Worm (Caenorhabditis elegans) whole organism, L1 larva: ENCODE results near the gene C16A3.6.

Experiments used
- C16A3.4 ChIP-seq: fragments of 150-350 bp; optimal IDR thresholded peaks from 2 replicates; lab custom pipeline; 2014; ENCODE audit warnings: missing biosample characterization, missing genetic modification characterization
- F16B12.6 ChIP-seq: fragments of 150-350 bp; optimal IDR thresholded peaks from 2 replicates; lab custom pipeline; 2014; ENCODE audit warnings: missing biosample characterization, missing genetic modification characterization
- Y116A8C.19 ChIP-seq: sonication (generic microtip); optimal IDR thresholded peaks from 2 replicates; lab custom pipeline; 2016; ENCODE audit warnings: missing compliant biosample characterization, missing genetic modification characterization, borderline replicate concordance
- aha-1 ChIP-seq: fragments of 150-350 bp; optimal IDR thresholded peaks from 2 replicates; lab custom pipeline; 2014; ENCODE audit warnings: missing biosample characterization, missing genetic modification characterization
- ama-1 ChIP-seq: fragments of 150-350 bp; optimal IDR thresholded peaks from 2 replicates; lab custom pipeline; 2014
- blmp-1 ChIP-seq: fragments of 150-350 bp; optimal IDR thresholded peaks from 2 replicates; lab custom pipeline; 2014; ENCODE audit warnings: missing biosample characterization, missing genetic modification characterization
- ceh-63 ChIP-seq: fragments of 200-800 bp; sonication (Bioruptor generic); optimal IDR thresholded peaks from 2 replicates; lab custom pipeline; 2018; ENCODE audit warnings: mild to moderate bottlenecking, missing genetic modification characterization, missing compliant biosample characterization
- ceh-8 ChIP-seq: fragments of 200-800 bp; sonication (Bioruptor generic); optimal IDR thresholded peaks from 2 replicates; lab custom pipeline; 2018; ENCODE audit warnings: mild to moderate bottlenecking, missing genetic modification characterization, moderate library complexity, missing compliant biosample characterization
- ceh-82 ChIP-seq, 3 experiments: fragments of 150-350 bp in 1 of 3; sonication (generic microtip) in 2 of 3; optimal IDR thresholded peaks; 2 replicates each; lab custom pipeline; 2014 to 2017; ENCODE audit warnings: missing biosample characterization in 3 of 3, missing genetic modification characterization in 3 of 3
- dpl-1 ChIP-seq, 3 experiments: fragments of 150-350 bp in 2 of 3; sonication (generic microtip) in 1 of 3; optimal IDR thresholded peaks; 2 replicates each; lab custom pipeline; 2014 to 2017; ENCODE audit warnings: missing biosample characterization in 3 of 3, missing genetic modification characterization in 3 of 3, missing genetic modification reagents in 3 of 3
- dsc-1 ChIP-seq: sonication (generic microtip); optimal IDR thresholded peaks from 2 replicates; lab custom pipeline; 2016; ENCODE audit warnings: mild to moderate bottlenecking, missing genetic modification characterization, missing compliant biosample characterization
- efl-3 ChIP-seq: fragments of 200-800 bp; sonication (Bioruptor generic); optimal IDR thresholded peaks from 2 replicates; lab custom pipeline; 2018; ENCODE audit warnings: mild to moderate bottlenecking, missing genetic modification characterization, missing compliant biosample characterization
- egl-13 ChIP-seq: sonication (generic microtip); optimal IDR thresholded peaks from 2 replicates; lab custom pipeline; 2016; ENCODE audit warnings: missing genotype, missing genetic modification reagents, missing genetic modification characterization, missing compliant biosample characterization
- ets-5 ChIP-seq: fragments of 200-800 bp; sonication (Bioruptor generic); IDR thresholded peaks from 2 replicates; pipeline ENCODE4 v1.3.6; 2022; ENCODE audit warnings: missing genetic modification characterization, missing compliant biosample characterization
- fkh-10 ChIP-seq: sonication (generic microtip); optimal IDR thresholded peaks from 2 replicates; lab custom pipeline; 2017; ENCODE audit warnings: missing biosample characterization, missing genetic modification reagents, missing genetic modification characterization
- fkh-4 ChIP-seq: sonication (generic microtip); optimal IDR thresholded peaks from 2 replicates; lab custom pipeline; 2016; ENCODE audit warnings: missing compliant biosample characterization, missing genetic modification characterization, borderline replicate concordance
- fkh-8 ChIP-seq: sonication (generic microtip); optimal IDR thresholded peaks from 2 replicates; lab custom pipeline; 2016; ENCODE audit warnings: mild to moderate bottlenecking, missing genetic modification characterization, missing compliant biosample characterization
- hlh-4 ChIP-seq: sonication (generic microtip); optimal IDR thresholded peaks from 2 replicates; lab custom pipeline; 2016; ENCODE audit warnings: mild to moderate bottlenecking, missing genetic modification characterization, missing compliant biosample characterization
- irx-1 ChIP-seq: sonication (generic microtip); optimal IDR thresholded peaks from 2 replicates; lab custom pipeline; 2016; ENCODE audit warnings: missing genetic modification characterization, missing compliant biosample characterization
- isw-1 ChIP-seq: fragments of 200-800 bp; sonication (Bioruptor generic); IDR thresholded peaks from 2 replicates; pipeline ENCODE4 v1.3.6; 2022; ENCODE audit warnings: missing genetic modification characterization, missing compliant biosample characterization
- lin-13 ChIP-seq: fragments of 150-350 bp; optimal IDR thresholded peaks from 2 replicates; lab custom pipeline; 2014; ENCODE audit warnings: missing biosample characterization, missing genetic modification reagents, missing genetic modification characterization
- lin-14 ChIP-seq: fragments of 200-800 bp; sonication (Bioruptor generic); optimal IDR thresholded peaks from 2 replicates; lab custom pipeline; 2018; ENCODE audit warnings: mild to moderate bottlenecking, missing genetic modification characterization, moderate library complexity, missing compliant biosample characterization
- lin-15B ChIP-seq: fragments of 150-350 bp; sonication (generic microtip); optimal IDR thresholded peaks from 3 replicates; lab custom pipeline; 2014; ENCODE audit warnings: missing biosample characterization, missing genetic modification characterization
- lin-35 ChIP-seq, 2 experiments: fragments of 150-350 bp; optimal IDR thresholded peaks; 2 replicates each; lab custom pipeline; 2014; ENCODE audit warnings: missing biosample characterization in 2 of 2, missing genetic modification characterization in 2 of 2, missing genetic modification reagents in 2 of 2
- lsy-2 ChIP-seq, 2 experiments: fragments of 150-350 bp; optimal IDR thresholded peaks; 2 replicates each; lab custom pipeline; 2014; ENCODE audit warnings: missing biosample characterization in 2 of 2, missing genetic modification characterization in 2 of 2
- mab-9 ChIP-seq: fragments of 200-800 bp; sonication (Bioruptor generic); IDR thresholded peaks from 2 replicates; pipeline ENCODE4 v1.3.6; 2022; ENCODE audit warnings: missing genetic modification reagents, missing genetic modification characterization, missing compliant biosample characterization
- mdl-1 ChIP-seq, 2 experiments: fragments of 150-350 bp; optimal IDR thresholded peaks; 2 replicates each; lab custom pipeline; 2014 to 2017; ENCODE audit warnings: missing biosample characterization in 2 of 2, missing genetic modification characterization in 2 of 2, inconsistent platforms in 1 of 2
- nhr-20 ChIP-seq: sonication (generic microtip); optimal IDR thresholded peaks from 2 replicates; lab custom pipeline; 2016; ENCODE audit warnings: mild to moderate bottlenecking, missing genetic modification characterization, missing compliant biosample characterization
- nhr-237 ChIP-seq: fragments of 150-350 bp; optimal IDR thresholded peaks from 2 replicates; lab custom pipeline; 2014; ENCODE audit warnings: missing biosample characterization, missing genetic modification characterization
- nhr-28 ChIP-seq: fragments of 150-350 bp; optimal IDR thresholded peaks from 2 replicates; lab custom pipeline; 2014; ENCODE audit warnings: missing biosample characterization, missing genetic modification characterization
- nhr-47 ChIP-seq: sonication (generic microtip); optimal IDR thresholded peaks from 2 replicates; lab custom pipeline; 2016; ENCODE audit warnings: mild to moderate bottlenecking, missing genetic modification characterization, moderate library complexity, missing compliant biosample characterization
- nhr-71 ChIP-seq: sonication (generic microtip); optimal IDR thresholded peaks from 2 replicates; lab custom pipeline; 2016; ENCODE audit warnings: mild to moderate bottlenecking, missing genetic modification characterization, moderate library complexity, missing compliant biosample characterization
- nhr-76 ChIP-seq: sonication (generic microtip); optimal IDR thresholded peaks from 2 replicates; lab custom pipeline; 2017; ENCODE audit warnings: missing biosample characterization, missing genetic modification characterization
- nhr-77 ChIP-seq: fragments of 150-350 bp; optimal IDR thresholded peaks from 2 replicates; lab custom pipeline; 2014; ENCODE audit warnings: missing biosample characterization, missing genetic modification characterization
- skn-1 ChIP-seq: fragments of 150-350 bp; optimal IDR thresholded peaks from 2 replicates; lab custom pipeline; 2014; ENCODE audit warnings: missing biosample characterization, missing genetic modification characterization
- sox-4 ChIP-seq: sonication (generic microtip); optimal IDR thresholded peaks from 2 replicates; lab custom pipeline; 2016; ENCODE audit warnings: missing genetic modification characterization, missing compliant biosample characterization
- swsn-7 ChIP-seq: sonication (generic microtip); optimal IDR thresholded peaks from 2 replicates; lab custom pipeline; 2016; ENCODE audit warnings: missing genetic modification characterization, missing compliant biosample characterization
- tbx-2 ChIP-seq: sonication (generic microtip); optimal IDR thresholded peaks from 2 replicates; lab custom pipeline; 2016; ENCODE audit warnings: missing genetic modification characterization, missing compliant biosample characterization
- tlp-1 ChIP-seq: fragments of 150-350 bp; optimal IDR thresholded peaks from 2 replicates; lab custom pipeline; 2014; ENCODE audit warnings: missing biosample characterization, missing genetic modification characterization
- unc-130 ChIP-seq: fragments of 150-350 bp; optimal IDR thresholded peaks from 2 replicates; lab custom pipeline; 2017; ENCODE audit warnings: missing biosample characterization, missing genetic modification characterization, inconsistent platforms
- unc-30 ChIP-seq: sonication (generic microtip); optimal IDR thresholded peaks from 2 replicates; lab custom pipeline; 2017; ENCODE audit warnings: missing biosample characterization, missing genetic modification characterization
- unc-86 ChIP-seq: sonication (generic microtip); optimal IDR thresholded peaks from 2 replicates; lab custom pipeline; 2016; ENCODE audit warnings: missing genetic modification characterization, missing compliant biosample characterization
- unc-98 ChIP-seq: fragments of 200-800 bp; sonication (Bioruptor generic); IDR thresholded peaks from 2 replicates; pipeline ENCODE4 v1.3.6; 2022; ENCODE audit warnings: missing genetic modification characterization, missing compliant biosample characterization
- ztf-11 ChIP-seq, 2 experiments: sonication (generic microtip); optimal IDR thresholded peaks; 2 replicates each; lab custom pipeline; 2016 to 2017; ENCODE audit warnings: missing genetic modification characterization in 2 of 2, missing biosample characterization in 1 of 2, missing compliant biosample characterization in 1 of 2
- ztf-4 ChIP-seq: fragments of 150-350 bp; optimal IDR thresholded peaks from 2 replicates; lab custom pipeline; 2014; ENCODE audit warnings: missing biosample characterization, missing genetic modification characterization

The C16A3.6 gene

DNA sequence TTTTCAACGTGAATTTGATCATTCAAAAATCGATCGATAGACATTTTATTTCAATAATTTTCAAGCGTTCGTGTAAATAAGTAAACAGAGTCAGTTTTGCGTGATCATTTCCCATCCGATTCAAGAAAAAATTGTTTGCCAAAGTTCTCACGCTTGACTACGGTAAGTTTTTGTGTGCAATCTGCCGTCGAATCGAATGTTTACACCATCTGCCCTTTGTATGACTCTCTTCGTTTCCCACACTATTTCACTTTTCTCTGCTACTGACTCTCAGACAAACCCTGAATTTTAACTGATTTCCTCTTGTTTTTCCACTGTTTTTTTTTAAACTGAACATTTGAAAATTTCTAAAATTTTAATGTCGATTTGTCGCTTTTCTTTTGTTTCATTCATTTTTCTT, 34.3 kb upstream of the C16A3.6 start (continued):
- TF ChIP-seq fkh-4 (tag; lab: Kevin White, UChicago), result peak; percentile 44
- peak; percentile 90 for TF ChIP-seq nhr-47 (tag; lab: Kevin White, UChicago)
- peak; percentile 66 for TF ChIP-seq skn-1 (tag; lab: Kevin White, UChicago)
- peak; percentile 52 for TF ChIP-seq nhr-237
- no peak for TF ChIP-seq sox-4
- TF ChIP-seq nhr-76, result no peak
- TF ChIP-seq unc-30, result no peak
- TF ChIP-seq unc-98 (GFP tag; lab: Robert Waterston, UW), result 0 out of 2 replicates have a peak, but pooled peaks have one; percentile 26
- TF ChIP-seq tlp-1 (tag; lab: Kevin White, UChicago), result no peak
- peak; percentile 84 to 87 for TF ChIP-seq lin-35 (GFP tag; optimal IDR thresholded peaks at IDR 0.05; lab: Kevin White, UChicago)
- TF ChIP-seq tbx-2 (tag; lab: Kevin White, UChicago), result peak; percentile 81
- TF ChIP-seq unc-130 (tag; lab: Kevin White, UChicago), result peak; percentile 69
- TF ChIP-seq efl-3 (GFP tag; lab: Kevin White, UChicago), result no peak
- peak; percentile 84 for TF ChIP-seq dsc-1 (tag; lab: Kevin White, UChicago)
- peak; percentile 39 for TF ChIP-seq ceh-8 (GFP tag; lab: Kevin White, UChicago)
- no peak for TF ChIP-seq aha-1 (tag; lab: Kevin White, UChicago)
- peak; percentile 54 for TF ChIP-seq mab-9 (GFP tag; lab: Robert Waterston, UW)
- TF ChIP-seq lin-14 (GFP tag; lab: Kevin White, UChicago), result peak; percentile 91
- TF ChIP-seq lin-15B (tag; lab: Kevin White, UChicago), result peak; percentile 51
- no peak for TF ChIP-seq egl-13 (tag; lab: Kevin White, UChicago)
- TF ChIP-seq mdl-1 (tag; optimal IDR thresholded peaks at IDR 0.05; lab: Kevin White, UChicago), result peak in 1 of 2 experiments; percentile 79
- peak; percentile 83 for TF ChIP-seq nhr-77 (tag; lab: Kevin White, UChicago)
- TF ChIP-seq Y116A8C.19, result no peak
- peak; percentile 93 for TF ChIP-seq nhr-71
- no peak for TF ChIP-seq ceh-63 (GFP tag; lab: Kevin White, UChicago)
- peak; percentile 97 for TF ChIP-seq F16B12.6
- TF ChIP-seq nhr-20 (tag; lab: Kevin White, UChicago), result peak; percentile 94
- TF ChIP-seq blmp-1 (tag; lab: Kevin White, UChicago), result peak; percentile 28
- TF ChIP-seq irx-1 (tag; lab: Kevin White, UChicago), result peak; percentile 84
- TF ChIP-seq ztf-11 (tag; optimal IDR thresholded peaks at IDR 0.05; lab: Kevin White, UChicago), result peak in 1 of 2 experiments; percentile 40
- TF ChIP-seq fkh-10 (GFP tag; lab: Kevin White, UChicago), result peak; percentile 12
- no peak for TF ChIP-seq nhr-28 (tag; lab: Kevin White, UChicago)

DNA sequence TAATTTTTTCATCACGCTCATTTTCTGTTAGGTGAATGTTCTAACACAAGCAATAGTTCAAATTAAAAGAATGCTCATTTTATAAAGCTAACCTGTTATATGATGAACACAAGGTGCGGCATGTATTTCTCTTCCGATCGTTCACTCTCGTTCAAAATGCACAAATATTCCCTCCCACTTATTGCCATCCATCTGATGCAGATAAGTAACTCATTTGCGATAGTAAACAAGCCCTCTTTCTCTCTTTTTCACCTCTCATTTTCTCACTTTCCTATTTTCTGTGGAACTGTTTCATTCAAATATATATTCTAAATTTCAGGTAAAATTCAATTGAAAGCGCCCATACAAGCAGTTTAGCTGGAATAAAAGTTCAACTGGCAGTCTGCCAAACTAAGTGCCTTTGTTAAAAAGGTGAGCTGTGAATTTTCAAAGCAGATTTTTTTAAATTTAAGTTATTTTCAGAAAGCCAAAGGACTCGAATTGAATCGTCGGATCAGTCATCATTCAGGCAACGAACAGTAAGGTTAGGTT, 33.0 kb upstream of the C16A3.6 start, which contains the start of the genes trmt-10C.2 and C56G2.22:
TSS of gene trmt-10C.2 (plus strand) at position 314 of the 531 bp plus-strand sequence.
TSS of gene C56G2.22 (plus strand) at position 481 of the 531 bp plus-strand sequence.
- TF ChIP-seq dpl-1 (GFP tag; optimal IDR thresholded peaks at IDR 0.05; lab: Kevin White, UChicago), result no peak

DNA sequence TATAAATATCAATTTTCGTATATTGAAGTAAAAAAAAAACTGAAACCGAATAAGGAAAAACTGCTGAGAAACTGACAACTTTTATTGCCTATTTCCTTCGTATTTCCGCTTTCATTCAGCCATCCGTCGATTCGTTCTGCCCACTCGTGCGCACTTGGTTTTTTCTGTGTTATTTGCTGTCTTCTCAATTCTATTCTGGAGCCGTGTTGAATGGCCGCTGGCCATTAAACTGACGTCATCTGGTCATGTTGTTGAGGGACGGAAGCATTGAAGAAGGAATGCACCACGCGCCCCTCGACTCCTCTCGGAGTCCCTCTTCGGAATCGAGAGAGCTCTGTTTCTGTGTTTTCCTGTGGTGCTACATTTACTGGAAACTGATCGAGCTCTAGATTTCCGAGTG, 30.4 kb upstream of the C16A3.6 start:
- peak; percentile 44 for TF ChIP-seq egl-13 (tag; lab: Kevin White, UChicago)
- peak; percentile 46 for TF ChIP-seq irx-1 (tag; lab: Kevin White, UChicago)
- TF ChIP-seq C16A3.4 (tag; lab: Kevin White, UChicago), result no peak
- peak; percentile 12 for TF ChIP-seq fkh-10 (GFP tag; lab: Kevin White, UChicago)
- TF ChIP-seq swsn-7 (tag; lab: Kevin White, UChicago), result peak; percentile 21
- no peak for TF ChIP-seq efl-3 (GFP tag; lab: Kevin White, UChicago)
- TF ChIP-seq ama-1 (lab: Kevin White, UChicago), result no peak
- TF ChIP-seq lsy-2 (tag; optimal IDR thresholded peaks at IDR 0.05; lab: Kevin White, UChicago), result peak in 1 of 2 experiments; percentile 48
- TF ChIP-seq fkh-8, result peak; percentile 73
- peak; percentile 67 for TF ChIP-seq nhr-71
- TF ChIP-seq nhr-47 (tag; lab: Kevin White, UChicago), result peak; percentile 52
- TF ChIP-seq ets-5 (GFP tag; lab: Robert Waterston, UW), result no peak
- TF ChIP-seq ceh-8 (GFP tag; lab: Kevin White, UChicago), result no peak
- peak; percentile 57 for TF ChIP-seq tbx-2 (tag; lab: Kevin White, UChicago)
- TF ChIP-seq skn-1 (tag; lab: Kevin White, UChicago), result no peak
- TF ChIP-seq lin-13 (GFP tag; lab: Kevin White, UChicago), result no peak
- no peak for TF ChIP-seq ztf-4 (tag; lab: Kevin White, UChicago)
- peak; percentile 82 for TF ChIP-seq lin-14 (GFP tag; lab: Kevin White, UChicago)
- no peak for TF ChIP-seq hlh-4 (tag; lab: Kevin White, UChicago)
- TF ChIP-seq dsc-1 (tag; lab: Kevin White, UChicago), result peak; percentile 1
- TF ChIP-seq unc-86 (tag; lab: Kevin White, UChicago), result peak; percentile 37
- TF ChIP-seq isw-1 (GFP tag; lab: Robert Waterston, UW), result 0 out of 2 replicates have a peak, but pooled peaks have one; percentile 2
- TF ChIP-seq ceh-82 (tag; optimal IDR thresholded peaks at IDR 0.05; lab: Kevin White, UChicago), result peak in 1 of 3 experiments; percentile 7
- TF ChIP-seq, all 84 proteins: peak for 14
